Worm (Caenorhabditis elegans): Measurements from ENCODE around the gene ttr-44.

- TF ChIP-seq cog-1 (tag; optimal IDR thresholded peaks at IDR 0.05) (no peak), ztf-23 (GFP tag; IDR thresholded peaks at IDR 0.05) (no peak), klf-2 (GFP tag; conservative IDR thresholded peaks at IDR 0.05) (no peak)
Observed at ce11 chrV:13571714-13572258, 41.2 kb upstream of the ttr-44 start, which contains the start of gene C50B8.4.

Data from whole organism, midembryonic.